Worm (Caenorhabditis elegans): ENCODE data around the gene pgam-5.

Gene pgam-5

ce11 chrII:7557981-7558380 is 40.6 kb downstream of the pgam-5 start:
- no peak for TF ChIP-seq tbx-8 (GFP tag; optimal IDR thresholded peaks at IDR 0.05)
- TF ChIP-seq lin-32 (GFP tag; optimal IDR thresholded peaks at IDR 0.05), result no peak
- no peak for TF ChIP-seq elt-1 (tag; optimal IDR thresholded peaks at IDR 0.05; ENCODE audit: borderline replicate concordance, insufficient read depth)
- no peak for TF ChIP-seq nhr-28 (tag; optimal IDR thresholded peaks at IDR 0.05)
- no peak for TF ChIP-seq mep-1 (tag; optimal IDR thresholded peaks at IDR 0.05)
- TF ChIP-seq snpc-4 (tag; optimal IDR thresholded peaks at IDR 0.05), result no peak
- TF ChIP-seq bed-3 (GFP tag; optimal IDR thresholded peaks at IDR 0.05), result no peak
- TF ChIP-seq unc-62 (GFP tag; optimal IDR thresholded peaks at IDR 0.05), result no peak
- no peak for TF ChIP-seq ceh-43 (GFP tag; optimal IDR thresholded peaks at IDR 0.05)
- TF ChIP-seq sem-2 (GFP tag; optimal IDR thresholded peaks at IDR 0.05), result no peak
- TF ChIP-seq cnd-1 (tag; optimal IDR thresholded peaks at IDR 0.05), result no peak
- TF ChIP-seq ztf-11 (tag; optimal IDR thresholded peaks at IDR 0.05), result no peak
- no peak for TF ChIP-seq lsy-2 (tag; optimal IDR thresholded peaks at IDR 0.05)
- no peak for TF ChIP-seq unc-39 (tag; optimal IDR thresholded peaks at IDR 0.05)
- no peak for TF ChIP-seq elt-3 (tag; optimal IDR thresholded peaks at IDR 0.05)
- TF ChIP-seq hlh-1 (tag; optimal IDR thresholded peaks at IDR 0.05), result no peak
- no peak for TF ChIP-seq blmp-1 (tag; optimal IDR thresholded peaks at IDR 0.05)
- TF ChIP-seq ces-1 (GFP tag; optimal IDR thresholded peaks at IDR 0.05), result no peak
- no peak for TF ChIP-seq lin-13 (tag; optimal IDR thresholded peaks at IDR 0.05)
- TF ChIP-seq unc-120 (tag; optimal IDR thresholded peaks at IDR 0.05; ENCODE audit: poor library complexity, severe bottlenecking), result no peak

ce11 chrII:7555454-7555853 is 43.1 kb downstream of the pgam-5 start, which contains the start of gene ZK1290.14:
Gene ZK1290.14 (minus strand): TSS chrII:7555592.
- TF ChIP-seq drap-1 (GFP tag; optimal IDR thresholded peaks at IDR 0.05) (no peak), ztf-11 (tag; optimal IDR thresholded peaks at IDR 0.05) (no peak), elt-3 (tag; optimal IDR thresholded peaks at IDR 0.05) (no peak), nhr-76 (tag; optimal IDR thresholded peaks at IDR 0.05) (no peak), lin-32 (GFP tag; optimal IDR thresholded peaks at IDR 0.05) (no peak), ceh-43 (GFP tag; optimal IDR thresholded peaks at IDR 0.05) (no peak), nhr-2 (tag; optimal IDR thresholded peaks at IDR 0.05) (no peak), sem-2 (GFP tag; optimal IDR thresholded peaks at IDR 0.05) (no peak), flh-1 (GFP tag; optimal IDR thresholded peaks at IDR 0.05) (no peak), nhr-12 (tag; optimal IDR thresholded peaks at IDR 0.05) (no peak), mls-2 (tag; optimal IDR thresholded peaks at IDR 0.05) (no peak), pha-4 (tag; optimal IDR thresholded peaks at IDR 0.05) (no peak), nhr-237 (tag; optimal IDR thresholded peaks at IDR 0.05) (no peak)

ce11 chrII:7554716-7555247 is 43.8 kb downstream of the pgam-5 start:
- TF ChIP-seq lin-13 (tag; optimal IDR thresholded peaks at IDR 0.05), result no peak
- TF ChIP-seq nhr-2 (tag; optimal IDR thresholded peaks at IDR 0.05), result no peak
- TF ChIP-seq ceh-83 (GFP tag; optimal IDR thresholded peaks at IDR 0.05), result no peak
- TF ChIP-seq nhr-76 (tag; optimal IDR thresholded peaks at IDR 0.05), result no peak
- no peak for TF ChIP-seq ceh-39 (tag; optimal IDR thresholded peaks at IDR 0.05)
- no peak for TF ChIP-seq nhr-237 (tag; optimal IDR thresholded peaks at IDR 0.05)
- no peak for TF ChIP-seq elt-1 (tag; optimal IDR thresholded peaks at IDR 0.05; ENCODE audit: borderline replicate concordance, insufficient read depth)
- no peak for TF ChIP-seq pha-4 (tag; optimal IDR thresholded peaks at IDR 0.05)
- no peak for TF ChIP-seq unc-120 (tag; optimal IDR thresholded peaks at IDR 0.05; ENCODE audit: poor library complexity, severe bottlenecking)
- no peak for TF ChIP-seq mep-1 (tag; optimal IDR thresholded peaks at IDR 0.05)
- TF ChIP-seq ces-1 (GFP tag; optimal IDR thresholded peaks at IDR 0.05), result no peak
- TF ChIP-seq zip-8 (tag; optimal IDR thresholded peaks at IDR 0.05), result no peak
- no peak for TF ChIP-seq mab-5 (tag; optimal IDR thresholded peaks at IDR 0.05)

- TF ChIP-seq bed-3 (GFP tag; optimal IDR thresholded peaks at IDR 0.05) (no peak), unc-120 (tag; optimal IDR thresholded peaks at IDR 0.05; ENCODE audit: poor library complexity, severe bottlenecking) (no peak), nhr-28 (tag; optimal IDR thresholded peaks at IDR 0.05) (no peak), ceh-83 (GFP tag; optimal IDR thresholded peaks at IDR 0.05) (no peak), unc-39 (tag; optimal IDR thresholded peaks at IDR 0.05) (no peak), nhr-2 (tag; optimal IDR thresholded peaks at IDR 0.05) (no peak), nhr-12 (tag; optimal IDR thresholded peaks at IDR 0.05) (no peak), lin-32 (GFP tag; optimal IDR thresholded peaks at IDR 0.05) (no peak), blmp-1 (tag; optimal IDR thresholded peaks at IDR 0.05) (no peak), elt-1 (tag; optimal IDR thresholded peaks at IDR 0.05; ENCODE audit: borderline replicate concordance, insufficient read depth) (no peak), hlh-1 (tag; optimal IDR thresholded peaks at IDR 0.05) (no peak), lsy-2 (tag; optimal IDR thresholded peaks at IDR 0.05) (no peak), mab-5 (tag; optimal IDR thresholded peaks at IDR 0.05) (no peak), zip-8 (tag; optimal IDR thresholded peaks at IDR 0.05) (no peak), M03D4.4 (tag; optimal IDR thresholded peaks at IDR 0.05) (no peak)
These were observed 44.7 kb downstream of the pgam-5 start, which contains the start of gene ZK1290.10 for ce11 chrII:7553806-7554205. Gene ZK1290.10 (minus strand): TSS chrII:7553906.
